Worm (Caenorhabditis elegans): Measurements from ENCODE around the gene Y32F6A.5.
"Not testable (repeated sequence)": the region's sequence is repeated elsewhere in the genome, so short reads cannot be mapped to it uniquely, and the experiment has no call there.

DNA sequence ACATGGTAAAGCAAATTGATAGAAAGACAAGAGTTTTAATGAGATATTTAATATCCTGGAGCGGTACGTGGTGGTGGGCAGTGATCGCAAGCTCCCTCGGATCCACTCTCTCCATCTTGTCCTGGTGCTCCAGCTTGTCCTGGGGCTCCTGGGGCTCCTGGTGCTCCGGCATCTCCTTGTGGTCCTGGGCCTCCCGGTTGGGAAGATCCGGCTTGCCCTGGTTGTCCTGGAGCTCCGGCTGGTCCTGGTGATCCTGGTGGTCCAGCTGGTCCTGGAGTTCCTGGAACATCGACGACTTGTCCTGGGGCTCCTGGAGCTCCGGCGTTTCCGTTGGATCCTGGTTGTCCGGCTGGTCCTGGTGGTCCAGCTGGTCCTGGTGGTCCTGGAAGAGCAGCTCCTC, 32.6 kb downstream of the Y32F6A.5 start:
- TF ChIP-seq ztf-11 (tag; optimal IDR thresholded peaks at IDR 0.05); nhr-25 (tag; optimal IDR thresholded peaks at IDR 0.05; ENCODE audit: borderline replicate concordance, insufficient read depth); unc-39 (tag; optimal IDR thresholded peaks at IDR 0.05); egl-27 (tag; optimal IDR thresholded peaks at IDR 0.05); fkh-10 (GFP tag; optimal IDR thresholded peaks at IDR 0.05); nhr-11 (tag; optimal IDR thresholded peaks at IDR 0.05); lin-29 (GFP tag; IDR thresholded peaks at IDR 0.05): not testable (repeated sequence)
